Worm (Caenorhabditis elegans): ENCODE data around the gene C35B8.3.

ce11 chrX:9166921-9167320 lies 46.8 kb upstream of the C35B8.3 start, which contains the start of gene B0563.10:
- TF ChIP-seq unc-62 (GFP tag; optimal IDR thresholded peaks at IDR 0.05) (no peak), sma-9 (GFP tag; optimal IDR thresholded peaks at IDR 0.05) (no peak), sma-9 (tag; optimal IDR thresholded peaks at IDR 0.05) (no peak), fos-1 (tag; optimal IDR thresholded peaks at IDR 0.05) (no peak)

Data from whole organism, L2 larva.